Fruit fly (Drosophila melanogaster) whole organism, pupa: ENCODE results near the gene Bdbt.

Source experiments
- Ets98B ChIP-seq: fragments of 200-800 bp; sonication (Bioruptor generic); IDR thresholded peaks from 2 replicates; pipeline ENCODE4 v1.3.6; 2022; ENCODE audit warnings: missing biosample characterization, missing genetic modification characterization
- gl ChIP-seq: fragments of 200-800 bp; sonication (Bioruptor generic); optimal IDR thresholded peaks from 2 replicates; lab custom pipeline; 2018; ENCODE audit warnings: missing biosample characterization, mild to moderate bottlenecking, missing genetic modification characterization

DNA sequence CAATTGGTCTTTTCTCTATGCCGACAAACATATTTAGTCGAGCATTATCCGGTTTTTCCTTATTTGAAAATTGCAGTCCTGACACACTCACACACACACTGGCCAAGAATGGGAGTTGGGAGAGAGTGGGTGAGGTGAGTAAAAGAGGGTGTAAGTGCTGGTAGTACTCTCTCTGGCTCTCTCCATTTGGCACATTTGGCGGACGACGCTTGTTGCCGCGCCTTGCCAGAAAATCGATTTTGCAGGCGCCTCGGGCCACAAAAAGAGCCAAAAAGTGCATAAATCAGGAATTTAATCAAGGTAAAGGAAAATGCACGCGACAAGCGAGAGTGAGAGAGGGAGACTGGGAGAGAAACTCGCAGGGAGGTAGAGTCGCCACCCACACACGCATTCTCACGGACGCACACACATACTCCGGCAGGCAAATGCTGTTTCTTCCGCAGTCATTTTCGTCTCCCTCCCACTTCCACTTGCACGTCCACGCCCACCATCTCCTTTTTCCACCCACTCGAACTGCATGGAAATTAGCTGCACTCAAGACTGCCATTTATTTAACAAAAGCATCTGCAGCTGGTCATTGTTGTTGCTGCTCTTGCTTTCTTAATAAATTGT, 22.0 kb downstream of the Bdbt start:
- TF ChIP-seq Ets98B: peak; percentile 10; the same call in 1 of the 2 replicates
- TF ChIP-seq gl (tag; lab: Kevin White, UChicago): no peak
